Fruit fly (Drosophila melanogaster): ENCODE measurements around the gene CG4375.

Gene CG4375

dm6 chr2L:1065038-1065437 is 38.3 kb upstream of the CG4375 start (continued):
- no peak for TF ChIP-seq CG8388 (GFP tag; optimal IDR thresholded peaks at IDR 0.05)
- TF ChIP-seq gt (GFP tag; IDR thresholded peaks at IDR 0.05), result no peak
- TF ChIP-seq ase (GFP tag; IDR thresholded peaks at IDR 0.05), result 0 out of 3 replicates have a peak, but pooled peaks have one; percentile 29
- TF ChIP-seq HLHmδ (GFP tag; optimal IDR thresholded peaks at IDR 0.05), result no peak
- peak; percentile 1 for TF ChIP-seq CG15696 (tag; optimal IDR thresholded peaks at IDR 0.05)
- no peak for TF ChIP-seq CG2202 (tag; optimal IDR thresholded peaks at IDR 0.05)
- no peak for TF ChIP-seq CG2120 (GFP tag; optimal IDR thresholded peaks at IDR 0.05)
- TF ChIP-seq ara (GFP tag; IDR thresholded peaks at IDR 0.05), result peak; percentile 54; the same call in 1 of the 2 replicates
- no peak for TF ChIP-seq Hr39 (optimal IDR thresholded peaks at IDR 0.05)
- TF ChIP-seq CG9876 (GFP tag; optimal IDR thresholded peaks at IDR 0.05), result no peak
- TF ChIP-seq zfh2 (GFP tag; optimal IDR thresholded peaks at IDR 0.05), result no peak
- TF ChIP-seq CG15269 (tag; optimal IDR thresholded peaks at IDR 0.05), result no peak
- TF ChIP-seq CG4282 (GFP tag; optimal IDR thresholded peaks at IDR 0.05), result no peak
- TF ChIP-seq dimm (GFP tag; IDR thresholded peaks at IDR 0.05), result no peak
- TF ChIP-seq NfI (GFP tag; optimal IDR thresholded peaks at IDR 0.05), result no peak
- TF ChIP-seq Sox102F (GFP tag; optimal IDR thresholded peaks at IDR 0.05), result peak; percentile 27
- TF ChIP-seq ATbp (GFP tag; optimal IDR thresholded peaks at IDR 0.05), result no peak
- no peak for TF ChIP-seq abd-A (tag; optimal IDR thresholded peaks at IDR 0.05)
- 0 out of 4 replicates have a peak, but pooled peaks have one; percentile 13 for TF ChIP-seq Gug (GFP tag; IDR thresholded peaks at IDR 0.05)
- TF ChIP-seq Drgx (GFP tag; IDR thresholded peaks at IDR 0.05), result peak; percentile 62
- 0 out of 3 replicates have a peak, but pooled peaks have one; percentile 49 for TF ChIP-seq zfh1 (GFP tag; IDR thresholded peaks at IDR 0.05)
- TF ChIP-seq Oaz (GFP tag; IDR thresholded peaks at IDR 0.05), result no peak
- TF ChIP-seq ranshi (GFP tag; IDR thresholded peaks at IDR 0.05), result peak; percentile 38; the same call in 1 of the 2 replicates
- no peak for TF ChIP-seq eve (GFP tag; optimal IDR thresholded peaks at IDR 0.05)
- TF ChIP-seq CG13287 (GFP tag; IDR thresholded peaks at IDR 0.05; ENCODE audit: partially characterized antibody), result no peak
- no peak for TF ChIP-seq CG9932 (GFP tag; IDR thresholded peaks at IDR 0.05)
- TF ChIP-seq Hr3 (GFP tag; optimal IDR thresholded peaks at IDR 0.05), result no peak
- no peak for TF ChIP-seq H15 (GFP tag; IDR thresholded peaks at IDR 0.05)
- no peak for TF ChIP-seq CG4404 (GFP tag; IDR thresholded peaks at IDR 0.05)
- no peak for TF ChIP-seq zen (tag; optimal IDR thresholded peaks at IDR 0.05)
- TF ChIP-seq CG30403 (GFP tag; optimal IDR thresholded peaks at IDR 0.05), result no peak
- TF ChIP-seq B-H1 (GFP tag; IDR thresholded peaks at IDR 0.05), result no peak
- TF ChIP-seq ab (GFP tag; optimal IDR thresholded peaks at IDR 0.05), result no peak
- no peak for TF ChIP-seq HmgD (GFP tag; optimal IDR thresholded peaks at IDR 0.05)
- no peak for TF ChIP-seq Opbp (GFP tag; IDR thresholded peaks at IDR 0.05; ENCODE audit: partially characterized antibody)
- TF ChIP-seq tap (tag; optimal IDR thresholded peaks at IDR 0.05), result no peak
- TF ChIP-seq Six4 (GFP tag; optimal IDR thresholded peaks at IDR 0.05), result no peak
- TF ChIP-seq BtbVII (GFP tag; optimal IDR thresholded peaks at IDR 0.05), result no peak
- no peak for TF ChIP-seq MTF-1 (GFP tag; optimal IDR thresholded peaks at IDR 0.05; ENCODE audit: borderline replicate concordance)
- no peak for TF ChIP-seq CG18011 (GFP tag; optimal IDR thresholded peaks at IDR 0.05)
- TF ChIP-seq al (GFP tag; IDR thresholded peaks at IDR 0.05), result no peak
- TF ChIP-seq fd96Cb (tag; optimal IDR thresholded peaks at IDR 0.05), result no peak
- TF ChIP-seq dm (GFP tag; optimal IDR thresholded peaks at IDR 0.05), result no peak
- no peak for TF ChIP-seq yki (optimal IDR thresholded peaks at IDR 0.05)
- no peak for TF ChIP-seq CG11695 (GFP tag; IDR thresholded peaks at IDR 0.05)
- TF ChIP-seq CG2889 (GFP tag; IDR thresholded peaks at IDR 0.05), result no peak
- 0 out of 3 replicates have a peak, but pooled peaks have one; percentile 20 for TF ChIP-seq Optix (GFP tag; IDR thresholded peaks at IDR 0.05)
- no peak for TF ChIP-seq YL-1 (GFP tag; optimal IDR thresholded peaks at IDR 0.05)
- no peak for TF ChIP-seq NK7.1 (GFP tag; optimal IDR thresholded peaks at IDR 0.05)
- no peak for TF ChIP-seq phol (tag; optimal IDR thresholded peaks at IDR 0.05)
- TF ChIP-seq CG16813 (GFP tag; IDR thresholded peaks at IDR 0.05; ENCODE audit: partially characterized antibody), result no peak
- no peak for TF ChIP-seq sd (tag; optimal IDR thresholded peaks at IDR 0.05)
- TF ChIP-seq CG18764 (GFP tag; optimal IDR thresholded peaks at IDR 0.05), result no peak

All from whole organism, embryonic.